Fruit fly (Drosophila melanogaster): ENCODE data around the gene Pen.

Gene Pen

DNA sequence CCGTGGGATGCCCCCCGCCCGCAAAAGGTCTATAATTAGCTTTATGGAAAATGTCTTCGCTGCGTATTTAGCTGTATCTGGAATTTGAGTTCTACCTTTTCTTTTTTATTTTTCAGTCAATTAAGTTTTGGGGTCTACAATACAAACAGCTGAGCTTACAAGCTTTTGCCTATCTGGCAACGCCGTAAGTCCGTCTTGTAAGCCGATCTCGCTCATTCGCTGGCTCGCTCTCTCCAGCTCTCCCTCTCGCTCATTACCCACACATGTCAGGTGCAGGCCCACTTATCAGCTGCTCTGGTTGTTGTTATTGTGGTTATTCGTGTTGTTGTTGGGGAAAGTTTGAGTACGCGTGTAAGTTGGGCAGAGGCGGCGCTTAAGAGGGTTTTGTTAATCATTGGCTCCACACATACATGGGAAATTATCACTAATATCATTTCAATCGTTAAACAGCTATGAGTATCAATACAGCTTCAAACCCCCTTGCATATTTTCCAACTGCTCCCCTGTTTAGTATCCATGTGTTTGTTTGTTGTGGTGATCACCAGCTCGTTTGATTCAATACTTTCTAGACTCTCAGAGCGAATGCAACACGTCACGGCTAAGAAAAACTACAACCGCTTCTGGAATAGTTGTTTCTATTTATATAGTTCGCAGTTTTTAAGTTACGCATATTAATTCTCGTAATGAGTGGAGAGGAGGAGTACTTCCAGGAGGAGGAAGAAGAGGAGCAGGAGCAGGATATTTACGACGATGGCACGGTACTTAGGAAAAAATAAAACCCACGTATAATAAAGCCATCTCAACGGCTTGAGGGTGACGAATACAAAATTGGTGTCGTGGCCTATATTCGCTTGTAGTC, 46.7 kb upstream of the Pen start (continued):
- peak; percentile 94 for TF ChIP-seq Hmx (GFP tag; optimal IDR thresholded peaks at IDR 0.05)
- peak; percentile 98 for TF ChIP-seq schlank (tag; optimal IDR thresholded peaks at IDR 0.05)
- TF ChIP-seq trem (tag; optimal IDR thresholded peaks at IDR 0.05): peak; percentile 84
- peak; percentile 86 for TF ChIP-seq GATAe (GFP tag; conservative IDR thresholded peaks at IDR 0.05)
- peak; percentile 96 for TF ChIP-seq CG4730 (GFP tag; IDR thresholded peaks at IDR 0.05)
- TF ChIP-seq pros (GFP tag; optimal IDR thresholded peaks at IDR 0.05): peak; percentile 68
- peak; percentile 97 for TF ChIP-seq fu2 (GFP tag; optimal IDR thresholded peaks at IDR 0.05)
- peak; percentile 98 for TF ChIP-seq CG9876 (GFP tag; optimal IDR thresholded peaks at IDR 0.05)
- TF ChIP-seq unc-4 (GFP tag; IDR thresholded peaks at IDR 0.05; ENCODE audit: partially characterized antibody): 0 out of 2 replicates have a peak, but pooled peaks have one; percentile 14
- peak; percentile 86 for TF ChIP-seq CG5180 (GFP tag; optimal IDR thresholded peaks at IDR 0.05)
- peak; percentile 92 for TF ChIP-seq gcm2 (GFP tag; optimal IDR thresholded peaks at IDR 0.05)
- peak; percentile 92 for TF ChIP-seq CG15601 (tag; optimal IDR thresholded peaks at IDR 0.05)
- TF ChIP-seq chm (GFP tag; IDR thresholded peaks at IDR 0.05): peak; percentile 98
- peak; percentile 98 for TF ChIP-seq jumu (GFP tag; optimal IDR thresholded peaks at IDR 0.05)
- no peak for TF ChIP-seq sd (tag; optimal IDR thresholded peaks at IDR 0.05)
- TF ChIP-seq CG8944 (GFP tag; optimal IDR thresholded peaks at IDR 0.05): peak; percentile 98
- TF ChIP-seq Mrtf (GFP tag; IDR thresholded peaks at IDR 0.05): peak; percentile 98
- peak; percentile 98 for TF ChIP-seq zfh1 (GFP tag; IDR thresholded peaks at IDR 0.05)
- peak; percentile 84 for TF ChIP-seq CG15514 (GFP tag; optimal IDR thresholded peaks at IDR 0.05)
- peak; percentile 99 for TF ChIP-seq bab2 (GFP tag; optimal IDR thresholded peaks at IDR 0.05)
- TF ChIP-seq CG8359 (GFP tag; optimal IDR thresholded peaks at IDR 0.05; ENCODE audit: borderline replicate concordance): peak; percentile 78
- peak; percentile 98 for TF ChIP-seq lbe (GFP tag; optimal IDR thresholded peaks at IDR 0.05)
- peak; percentile 97 for TF ChIP-seq caup (GFP tag; optimal IDR thresholded peaks at IDR 0.05; ENCODE audit: severe bottlenecking)
- TF ChIP-seq CG5245 (GFP tag; optimal IDR thresholded peaks at IDR 0.05): peak; percentile 95
- TF ChIP-seq wor (GFP tag; IDR thresholded peaks at IDR 0.05): peak; percentile 88
- peak; percentile 97 for TF ChIP-seq so (GFP tag; IDR thresholded peaks at IDR 0.05)
- peak; percentile 96 for TF ChIP-seq CG12744 (GFP tag; optimal IDR thresholded peaks at IDR 0.05)
- peak; percentile 95 for TF ChIP-seq CG10462 (GFP tag; optimal IDR thresholded peaks at IDR 0.05)
- peak; percentile 97 for TF ChIP-seq Taf1 (GFP tag; IDR thresholded peaks at IDR 0.05)
- TF ChIP-seq Optix (GFP tag; IDR thresholded peaks at IDR 0.05): peak; percentile 97
- peak; percentile 88 for TF ChIP-seq CG10267 (tag; optimal IDR thresholded peaks at IDR 0.05)
- peak; percentile 89 for TF ChIP-seq CG10565 (GFP tag; optimal IDR thresholded peaks at IDR 0.05)
- peak; percentile 92 for TF ChIP-seq CG3407 (GFP tag; optimal IDR thresholded peaks at IDR 0.05)
- peak; percentile 89 for TF ChIP-seq Spps (tag; optimal IDR thresholded peaks at IDR 0.05)
- TF ChIP-seq disco-r (GFP tag; optimal IDR thresholded peaks at IDR 0.05): peak; percentile 94
- TF ChIP-seq CG17612 (GFP tag; IDR thresholded peaks at IDR 0.05): peak; percentile 95
- peak; percentile 91 for TF ChIP-seq CG6854 (GFP tag; optimal IDR thresholded peaks at IDR 0.05)
- peak; percentile 98 for TF ChIP-seq Chrac-16 (GFP tag; optimal IDR thresholded peaks at IDR 0.05)
- no peak for TF ChIP-seq hkb (optimal IDR thresholded peaks at IDR 0.05)
- TF ChIP-seq hkb (GFP tag; IDR thresholded peaks at IDR 0.05): peak; percentile 97
- peak; percentile 92; the same call in 1 of the 2 replicates for TF ChIP-seq Gsc (GFP tag; IDR thresholded peaks at IDR 0.05)
- peak; percentile 96 for TF ChIP-seq bcd (GFP tag; optimal IDR thresholded peaks at IDR 0.05)
- peak; percentile 90 for TF ChIP-seq CG6683 (GFP tag; optimal IDR thresholded peaks at IDR 0.05)
- TF ChIP-seq fd102C (GFP tag; optimal IDR thresholded peaks at IDR 0.05): peak; percentile 1
- TF ChIP-seq D19A (tag; optimal IDR thresholded peaks at IDR 0.05): peak; percentile 91
- peak; percentile 96 for TF ChIP-seq Atf3 (GFP tag; optimal IDR thresholded peaks at IDR 0.05)
- peak; percentile 96 for TF ChIP-seq ab (GFP tag; optimal IDR thresholded peaks at IDR 0.05)
- peak; percentile 77 for TF ChIP-seq E2f2 (GFP tag; IDR thresholded peaks at IDR 0.05)
- peak; percentile 82 for TF ChIP-seq Vsx1 (GFP tag; optimal IDR thresholded peaks at IDR 0.05)
